Fruit fly (Drosophila melanogaster) whole organism, wandering third instar larva: ENCODE results near the gene tay.

ENCODE experiments used
- N ChIP-seq: fragments of >200 bp; optimal IDR thresholded peaks from 2 replicates; lab custom pipeline; 2018; ENCODE audit warnings: missing biosample characterization, missing external identifiers, missing genetic modification characterization
- Rel ChIP-seq, 2 experiments: fragments of 200-800 bp; sonication (Bioruptor generic) in 1 of 2; optimal IDR thresholded peaks; 2 replicates in 1 of 2; 3 replicates in 1 of 2; lab custom pipeline; 2016 to 2019; ENCODE audit warnings: mild to moderate bottlenecking in 2 of 2, missing biosample characterization in 2 of 2, missing genetic modification characterization in 2 of 2, moderate library complexity in 1 of 2
- Sp1 ChIP-seq: fragments of 200-800 bp; sonication (Bioruptor generic); optimal IDR thresholded peaks from 3 replicates; lab custom pipeline; 2019; ENCODE audit warnings: missing biosample characterization, mild to moderate bottlenecking, missing genetic modification characterization, moderate library complexity
- Vsx2 ChIP-seq: fragments of 200-300, 225-300 bp; sonication (Bioruptor generic); optimal IDR thresholded peaks from 2 replicates; lab custom pipeline; 2018; ENCODE audit warnings: missing biosample characterization, missing genetic modification characterization; ENCODE audit not compliant: partially characterized antibody
- brk ChIP-seq: fragments of 200-800 bp; sonication (Bioruptor generic); optimal IDR thresholded peaks from 2 replicates; lab custom pipeline; 2016; ENCODE audit warnings: missing biosample characterization, mild to moderate bottlenecking, missing genetic modification characterization
- fru ChIP-seq: fragments of 200-800 bp; sonication (Bioruptor generic); optimal IDR thresholded peaks from 3 replicates; lab custom pipeline; 2016; ENCODE audit warnings: missing biosample characterization, mild to moderate bottlenecking, missing genetic modification characterization
- h ChIP-seq: fragments of 200-800 bp; sonication (Bioruptor generic); optimal IDR thresholded peaks from 3 replicates; lab custom pipeline; 2016; ENCODE audit warnings: missing biosample characterization, mild to moderate bottlenecking, missing genetic modification characterization
- lola ChIP-seq: fragments of >200 bp; optimal IDR thresholded peaks from 2 replicates; lab custom pipeline; 2017; ENCODE audit warnings: missing biosample characterization, missing genetic modification characterization
- pan ChIP-seq: fragments of >200 bp; optimal IDR thresholded peaks from 2 replicates; lab custom pipeline; 2017
- psq ChIP-seq: fragments of 200-800 bp; sonication (Bioruptor generic); optimal IDR thresholded peaks from 3 replicates; lab custom pipeline; 2017; ENCODE audit warnings: missing biosample characterization, mild to moderate bottlenecking, missing genetic modification characterization, moderate library complexity
- sage ChIP-seq: fragments of 200-800 bp; sonication (Bioruptor generic); optimal IDR thresholded peaks from 2 replicates; lab custom pipeline; 2016; ENCODE audit warnings: missing biosample characterization, mild to moderate bottlenecking, missing genetic modification characterization

dm6 chrX:15859869-15860268, 27.2 kb downstream of the tay start, which contains the start of gene Gbeta13F:
- no peak for TF ChIP-seq pan (lab: Kevin White, UChicago)
- no peak for TF ChIP-seq Vsx2 (GFP tag; lab: Kevin White, UChicago)
- TF ChIP-seq Rel (GFP tag; optimal IDR thresholded peaks at IDR 0.05; lab: Kevin White, UChicago) = no peak
- TF ChIP-seq Rel (tag; optimal IDR thresholded peaks at IDR 0.05; lab: Kevin White, UChicago) = no peak
- TF ChIP-seq brk (GFP tag; lab: Kevin White, UChicago) = no peak
- no peak for TF ChIP-seq sage (GFP tag; lab: Kevin White, UChicago)
- TF ChIP-seq lola (GFP tag; lab: Kevin White, UChicago) = no peak
- TF ChIP-seq Sp1 (GFP tag; lab: Kevin White, UChicago) = no peak
- TF ChIP-seq fru (GFP tag; lab: Kevin White, UChicago) = no peak
- no peak for TF ChIP-seq h (GFP tag; lab: Kevin White, UChicago)
- no peak for TF ChIP-seq N
- TF ChIP-seq psq (GFP tag; lab: Kevin White, UChicago) = no peak
